Fruit fly (Drosophila melanogaster): ENCODE data around the gene Thor.

The Thor gene

dm6 chr2L:3475948-3476347 is 2.3 kb upstream of the Thor start (continued):
- TF ChIP-seq CG11456 (GFP tag; IDR thresholded peaks at IDR 0.05) (0 out of 3 replicates have a peak, but pooled peaks have one; percentile 62), CG2129 (GFP tag; IDR thresholded peaks at IDR 0.05; ENCODE audit: partially characterized antibody) (no peak), CG7786 (GFP tag; optimal IDR thresholded peaks at IDR 0.05) (peak; percentile 47), schlank (tag; optimal IDR thresholded peaks at IDR 0.05) (peak; percentile 38), CG2202 (tag; optimal IDR thresholded peaks at IDR 0.05) (no peak), dimm (GFP tag; IDR thresholded peaks at IDR 0.05) (no peak), dati (GFP tag; IDR thresholded peaks at IDR 0.05) (no peak), Fer2 (tag; optimal IDR thresholded peaks at IDR 0.05) (peak; percentile 27), fd102C (GFP tag; optimal IDR thresholded peaks at IDR 0.05) (no peak), Lhr (GFP tag; optimal IDR thresholded peaks at IDR 0.05) (no peak), Med (GFP tag) (peak; percentile 77), Hmr (GFP tag; optimal IDR thresholded peaks at IDR 0.05) (peak; percentile 73), twi (tag; optimal IDR thresholded peaks at IDR 0.05) (no peak), zfh1 (GFP tag; IDR thresholded peaks at IDR 0.05) (no peak), CG5953 (GFP tag; IDR thresholded peaks at IDR 0.05) (no peak), CG11085 (GFP tag; IDR thresholded peaks at IDR 0.05) (no peak), rib (GFP tag; IDR thresholded peaks at IDR 0.05) (no peak), Drgx (GFP tag; IDR thresholded peaks at IDR 0.05) (no peak), CG13123 (GFP tag; optimal IDR thresholded peaks at IDR 0.05) (no peak), danr (GFP tag; IDR thresholded peaks at IDR 0.05) (peak; percentile 56; the same call in 1 of the 2 replicates), sqz (GFP tag; optimal IDR thresholded peaks at IDR 0.05) (no peak), disco-r (GFP tag; optimal IDR thresholded peaks at IDR 0.05) (peak; percentile 8), Adf1 (GFP tag; IDR thresholded peaks at IDR 0.05) (no peak), sug (tag; optimal IDR thresholded peaks at IDR 0.05) (peak; percentile 49), Ssrp (tag; optimal IDR thresholded peaks at IDR 0.05) (peak; percentile 50), CG15514 (GFP tag; optimal IDR thresholded peaks at IDR 0.05) (no peak), Eip74EF (GFP tag; optimal IDR thresholded peaks at IDR 0.05) (peak in 1 of 2 experiments; percentile 54), aop (GFP tag; IDR thresholded peaks at IDR 0.05) (no peak), fd3F (GFP tag; optimal IDR thresholded peaks at IDR 0.05) (peak; percentile 68), pfk (GFP tag; optimal IDR thresholded peaks at IDR 0.05) (no peak), scrt (GFP tag; optimal IDR thresholded peaks at IDR 0.05) (peak; percentile 21), ci (GFP tag; IDR thresholded peaks at IDR 0.05) (peak; percentile 40), Bgb (GFP tag; IDR thresholded peaks at IDR 0.05; ENCODE audit: partially characterized antibody) (no peak), dm (GFP tag; optimal IDR thresholded peaks at IDR 0.05) (no peak), so (GFP tag; IDR thresholded peaks at IDR 0.05) (no peak), CG14050 (GFP tag; IDR thresholded peaks at IDR 0.05) (no peak; the same call in 2 of the 3 replicates), Antp (GFP tag; optimal IDR thresholded peaks at IDR 0.05) (peak; percentile 22), CG3847 (GFP tag; IDR thresholded peaks at IDR 0.05) (peak; percentile 52), pho (GFP tag; optimal IDR thresholded peaks at IDR 0.05) (peak; percentile 44), mld (GFP tag; IDR thresholded peaks at IDR 0.05; ENCODE audit: partially characterized antibody) (no peak), sisA (GFP tag; IDR thresholded peaks at IDR 0.05) (peak; percentile 44), usp (GFP tag; optimal IDR thresholded peaks at IDR 0.05) (no peak), pb (GFP tag; optimal IDR thresholded peaks at IDR 0.05) (no peak), Nf-YB (GFP tag; optimal IDR thresholded peaks at IDR 0.05) (no peak), Hr3 (GFP tag; optimal IDR thresholded peaks at IDR 0.05) (peak; percentile 49), NC2α (GFP tag; optimal IDR thresholded peaks at IDR 0.05) (no peak), hkb (optimal IDR thresholded peaks at IDR 0.05) (no peak), hkb (GFP tag; IDR thresholded peaks at IDR 0.05) (no peak), CG7556 (GFP tag; optimal IDR thresholded peaks at IDR 0.05) (peak; percentile 84), CG10431 (GFP tag; optimal IDR thresholded peaks at IDR 0.05) (no peak), Xbp1 (GFP tag; optimal IDR thresholded peaks at IDR 0.05) (peak; percentile 57), dmrt11E (tag; optimal IDR thresholded peaks at IDR 0.05) (peak; percentile 26)
